Worm (Caenorhabditis elegans): ENCODE results near the gene cutl-23.

The cutl-23 gene

ce11 chrIII:5720266-5721019 is 49.5 kb upstream of the cutl-23 start:
- peak; percentile 99 for TF ChIP-seq unc-42 (tag; optimal IDR thresholded peaks at IDR 0.05)
- TF ChIP-seq ceh-31 (tag; optimal IDR thresholded peaks at IDR 0.05): peak; percentile 51
- no peak for TF ChIP-seq F13H6.1 (tag; optimal IDR thresholded peaks at IDR 0.05)
- TF ChIP-seq tbx-2 (tag; optimal IDR thresholded peaks at IDR 0.05): peak; percentile 24
- peak; percentile 42 for TF ChIP-seq ref-2 (tag; optimal IDR thresholded peaks at IDR 0.05)
- no peak for TF ChIP-seq pros-1 (tag; optimal IDR thresholded peaks at IDR 0.05)
- no peak for TF ChIP-seq madf-2 (tag; optimal IDR thresholded peaks at IDR 0.05)
- TF ChIP-seq fax-1 (tag; optimal IDR thresholded peaks at IDR 0.05): no peak
- peak; percentile 44 for TF ChIP-seq ceh-14 (tag; optimal IDR thresholded peaks at IDR 0.05)
- TF ChIP-seq ceh-34 (tag; optimal IDR thresholded peaks at IDR 0.05): no peak
- no peak for TF ChIP-seq rnt-1 (tag; optimal IDR thresholded peaks at IDR 0.05)

ce11 chrIII:5721488-5721887 is 48.5 kb upstream of the cutl-23 start:
- TF ChIP-seq ceh-24 (tag; optimal IDR thresholded peaks at IDR 0.05) (no peak), fkh-6 (tag; optimal IDR thresholded peaks at IDR 0.05) (no peak), nfya-1 (tag; optimal IDR thresholded peaks at IDR 0.05) (peak; percentile 3), unc-55 (GFP tag; optimal IDR thresholded peaks at IDR 0.05) (peak; percentile 72), sdc-2 (tag; optimal IDR thresholded peaks at IDR 0.05) (no peak), ceh-45 (GFP tag; IDR thresholded peaks at IDR 0.05) (no peak)

- peak; percentile 1 for TF ChIP-seq zip-5 (tag; optimal IDR thresholded peaks at IDR 0.05)
- peak; percentile 16 for TF ChIP-seq sdc-2 (tag; optimal IDR thresholded peaks at IDR 0.05)
- TF ChIP-seq ceh-31 (tag; optimal IDR thresholded peaks at IDR 0.05): peak; percentile 60
- TF ChIP-seq elt-2 (tag; optimal IDR thresholded peaks at IDR 0.05): peak; percentile 87
- peak; percentile 72 for TF ChIP-seq ref-2 (tag; optimal IDR thresholded peaks at IDR 0.05)
- TF ChIP-seq nhr-11 (tag; optimal IDR thresholded peaks at IDR 0.05): no peak
- TF ChIP-seq hlh-8 (tag; optimal IDR thresholded peaks at IDR 0.05): peak; percentile 4
- peak; percentile 94 for TF ChIP-seq ets-4 (tag; optimal IDR thresholded peaks at IDR 0.05)
- TF ChIP-seq ceh-45 (GFP tag; IDR thresholded peaks at IDR 0.05): no peak
- peak; percentile 22 for TF ChIP-seq pha-2 (tag; optimal IDR thresholded peaks at IDR 0.05)
- TF ChIP-seq unc-42 (tag; optimal IDR thresholded peaks at IDR 0.05): peak; percentile 10
- TF ChIP-seq npax-4 (tag; optimal IDR thresholded peaks at IDR 0.05): no peak
- peak; percentile 48 for TF ChIP-seq mec-3 (tag; optimal IDR thresholded peaks at IDR 0.05; ENCODE audit: borderline replicate concordance)
- peak; percentile 61 for TF ChIP-seq pqm-1 (tag; optimal IDR thresholded peaks at IDR 0.05)
- TF ChIP-seq ceh-14 (tag; optimal IDR thresholded peaks at IDR 0.05): peak; percentile 23
- TF ChIP-seq ttx-3 (tag; optimal IDR thresholded peaks at IDR 0.05): no peak
- TF ChIP-seq tbx-2 (tag; optimal IDR thresholded peaks at IDR 0.05): peak; percentile 8
- peak; percentile 47 for TF ChIP-seq ceh-48 (tag; optimal IDR thresholded peaks at IDR 0.05)
- peak; percentile 85 for TF ChIP-seq C08G9.2 (tag; optimal IDR thresholded peaks at IDR 0.05)
Measured at ce11 chrIII:5721888-5722287, 48.1 kb upstream of the cutl-23 start.

DNA sequence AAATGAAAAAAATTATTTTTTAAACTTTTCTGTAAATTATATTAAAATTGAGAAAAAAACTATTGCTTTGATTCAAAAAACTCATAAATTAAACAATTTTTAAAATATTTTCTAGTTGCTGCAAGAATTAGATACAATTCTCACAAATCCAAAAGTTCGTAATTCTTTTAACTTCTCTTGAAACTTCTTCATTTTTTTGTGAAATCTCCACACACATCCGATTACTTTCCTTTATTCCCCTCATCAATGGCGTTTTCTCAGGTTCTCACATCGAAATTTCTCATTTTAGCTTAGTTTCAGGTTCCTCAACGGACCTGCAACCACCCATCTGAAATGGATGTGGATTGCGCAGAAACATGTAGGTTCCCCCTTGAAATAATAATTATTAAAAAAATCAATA is 47.4 kb upstream of the cutl-23 start, which contains the start of gene wrm-1:
TSS of gene wrm-1 (plus strand) at position 301 of the 400 bp plus-strand sequence.
- no peak for TF ChIP-seq T23F11.4 (GFP tag; optimal IDR thresholded peaks at IDR 0.05)

- TF ChIP-seq hlh-13 (GFP tag; optimal IDR thresholded peaks at IDR 0.05) (no peak), ahr-1 (tag; optimal IDR thresholded peaks at IDR 0.05) (no peak), pat-9 (tag; optimal IDR thresholded peaks at IDR 0.05) (no peak), rnt-1 (tag; optimal IDR thresholded peaks at IDR 0.05) (no peak), sox-2 (GFP tag; IDR thresholded peaks at IDR 0.05) (no peak), hlh-30 (tag; optimal IDR thresholded peaks at IDR 0.05; ENCODE audit: insufficient read depth) (no peak), ets-4 (tag; optimal IDR thresholded peaks at IDR 0.05) (no peak)
Measured at ce11 chrIII:5727827-5728226, 42.2 kb upstream of the cutl-23 start, which contains the start of gene egg-1. egg-1 (plus strand) TSS chrIII:5728180.

Measured in whole organism, late embryonic.